Worm (Caenorhabditis elegans) whole organism, late embryonic: ENCODE results near the gene R07B7.2.

Experiments
- ets-4 ChIP-seq: sonication (generic microtip); optimal IDR thresholded peaks from 2 replicates; lab custom pipeline; 2016; ENCODE audit warnings: missing genetic modification characterization, missing compliant biosample characterization
- gmeb-2 ChIP-seq: sonication (generic microtip); optimal IDR thresholded peaks from 2 replicates; lab custom pipeline; 2016; ENCODE audit warnings: missing genetic modification characterization, inconsistent platforms, missing compliant biosample characterization
- pha-4 ChIP-seq: fragments of 150-350 bp; optimal IDR thresholded peaks from 2 replicates; lab custom pipeline; 2018; ENCODE audit warnings: missing biosample characterization, missing genetic modification reagents, missing genetic modification characterization

ce11 chrV:12024273-12024672 lies 35.3 kb downstream of the R07B7.2 start:
- TF ChIP-seq gmeb-2 (tag; lab: Kevin White, UChicago): no peak
- no peak for TF ChIP-seq pha-4 (tag; lab: Kevin White, UChicago)
- no peak for TF ChIP-seq ets-4 (tag; lab: Kevin White, UChicago)
